Worm (Caenorhabditis elegans): Measurements from ENCODE around the gene C23H3.5.

C23H3.5 gene

DNA sequence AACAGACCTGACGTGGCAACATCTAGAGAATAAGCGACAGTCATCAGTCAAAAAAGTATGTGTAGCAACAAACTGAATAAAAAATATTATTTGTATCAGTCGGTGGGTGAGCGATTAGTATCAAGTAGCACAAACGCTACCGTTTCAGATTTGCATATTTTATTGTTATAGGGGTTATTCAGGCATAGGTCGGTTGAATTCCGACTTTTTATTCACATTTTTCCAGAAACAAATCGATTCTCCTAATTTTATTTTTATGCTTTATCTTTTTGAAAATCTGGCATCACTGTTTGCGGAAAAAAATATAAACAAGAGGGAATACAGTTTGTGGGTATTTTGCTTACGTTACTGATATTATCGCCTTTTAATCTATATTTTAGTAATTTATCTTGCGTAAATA is 35.6 kb upstream of the C23H3.5 start, which contains the start of gene best-4:
best-4 (minus strand) TSS at position 101 of the 400 bp plus-strand sequence.
- TF ChIP-seq unc-120 (tag; optimal IDR thresholded peaks at IDR 0.05; ENCODE audit: poor library complexity, severe bottlenecking), result no peak
- no peak for TF ChIP-seq sem-2 (GFP tag; optimal IDR thresholded peaks at IDR 0.05)
- no peak for TF ChIP-seq unc-39 (tag; optimal IDR thresholded peaks at IDR 0.05)
- TF ChIP-seq nhr-2 (tag; optimal IDR thresholded peaks at IDR 0.05), result no peak
- TF ChIP-seq mab-5 (tag; optimal IDR thresholded peaks at IDR 0.05), result no peak
- no peak for TF ChIP-seq bed-3 (GFP tag; optimal IDR thresholded peaks at IDR 0.05)
- TF ChIP-seq ceh-43 (GFP tag; optimal IDR thresholded peaks at IDR 0.05), result no peak
- no peak for TF ChIP-seq elt-3 (tag; optimal IDR thresholded peaks at IDR 0.05)
- no peak for TF ChIP-seq ham-2 (GFP tag; optimal IDR thresholded peaks at IDR 0.05)
- TF ChIP-seq unc-62 (GFP tag; optimal IDR thresholded peaks at IDR 0.05), result no peak
- no peak for TF ChIP-seq tbx-8 (GFP tag; optimal IDR thresholded peaks at IDR 0.05)
- TF ChIP-seq cnd-1 (tag; optimal IDR thresholded peaks at IDR 0.05), result no peak
- TF ChIP-seq ces-1 (GFP tag; optimal IDR thresholded peaks at IDR 0.05), result no peak
- no peak for TF ChIP-seq elt-1 (tag; optimal IDR thresholded peaks at IDR 0.05; ENCODE audit: borderline replicate concordance, insufficient read depth)

ce11 chrII:12685-13084 is 34.7 kb upstream of the C23H3.5 start, which contains the start of gene best-3:
TSS of gene best-3 (plus strand) at chrII:12985.
- TF ChIP-seq zip-8 (tag; optimal IDR thresholded peaks at IDR 0.05), result no peak
- no peak for TF ChIP-seq lin-13 (tag; optimal IDR thresholded peaks at IDR 0.05)
- no peak for TF ChIP-seq pha-4 (tag; optimal IDR thresholded peaks at IDR 0.05)
- TF ChIP-seq bed-3 (GFP tag; optimal IDR thresholded peaks at IDR 0.05), result no peak
- TF ChIP-seq ham-2 (GFP tag; optimal IDR thresholded peaks at IDR 0.05), result no peak
- no peak for TF ChIP-seq hlh-1 (tag; optimal IDR thresholded peaks at IDR 0.05)
- no peak for TF ChIP-seq sem-2 (GFP tag; optimal IDR thresholded peaks at IDR 0.05)
- TF ChIP-seq nhr-2 (tag; optimal IDR thresholded peaks at IDR 0.05), result no peak
- TF ChIP-seq ztf-11 (tag; optimal IDR thresholded peaks at IDR 0.05), result no peak
- no peak for TF ChIP-seq mep-1 (tag; optimal IDR thresholded peaks at IDR 0.05)
- TF ChIP-seq cnd-1 (tag; optimal IDR thresholded peaks at IDR 0.05), result no peak
- no peak for TF ChIP-seq ces-1 (GFP tag; optimal IDR thresholded peaks at IDR 0.05)
- TF ChIP-seq elt-1 (tag; optimal IDR thresholded peaks at IDR 0.05; ENCODE audit: borderline replicate concordance, insufficient read depth), result no peak

DNA sequence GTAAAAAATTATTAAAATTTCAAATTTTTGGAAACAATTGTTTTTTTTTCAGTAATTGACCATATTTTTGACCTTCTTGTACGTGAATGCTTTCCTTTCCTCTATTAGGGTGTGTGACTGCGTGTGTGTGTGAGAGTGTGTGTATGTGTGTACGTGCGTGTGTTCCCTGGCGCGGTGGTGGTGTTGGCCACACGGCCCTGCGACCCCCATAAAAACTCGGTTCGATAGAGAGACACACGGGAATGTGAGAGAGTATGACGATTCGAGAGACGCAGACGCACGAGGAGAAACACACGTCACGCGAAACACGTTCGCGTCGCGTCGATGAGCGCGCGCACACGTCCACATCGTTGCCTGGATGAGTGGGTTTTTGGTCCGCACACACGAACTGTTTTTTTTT is 28.6 kb upstream of the C23H3.5 start:
- TF ChIP-seq unc-62 (GFP tag; optimal IDR thresholded peaks at IDR 0.05) (no peak), lin-32 (GFP tag; optimal IDR thresholded peaks at IDR 0.05) (no peak), ztf-11 (tag; optimal IDR thresholded peaks at IDR 0.05) (peak; percentile 52), lsy-2 (tag; optimal IDR thresholded peaks at IDR 0.05) (no peak), snpc-4 (tag; optimal IDR thresholded peaks at IDR 0.05) (no peak), unc-120 (tag; optimal IDR thresholded peaks at IDR 0.05; ENCODE audit: poor library complexity, severe bottlenecking) (peak; percentile 69), flh-1 (GFP tag; optimal IDR thresholded peaks at IDR 0.05) (no peak), lin-13 (tag; optimal IDR thresholded peaks at IDR 0.05) (no peak), unc-39 (tag; optimal IDR thresholded peaks at IDR 0.05) (no peak), mep-1 (tag; optimal IDR thresholded peaks at IDR 0.05) (peak; percentile 60), nhr-237 (tag; optimal IDR thresholded peaks at IDR 0.05) (peak; percentile 10), M03D4.4 (tag; optimal IDR thresholded peaks at IDR 0.05) (peak; percentile 59), drap-1 (GFP tag; optimal IDR thresholded peaks at IDR 0.05) (peak; percentile 63), sptf-1 (tag; optimal IDR thresholded peaks at IDR 0.05) (peak; percentile 66), mls-2 (tag; optimal IDR thresholded peaks at IDR 0.05) (peak; percentile 44), pha-4 (tag; optimal IDR thresholded peaks at IDR 0.05) (peak; percentile 45), bed-3 (GFP tag; optimal IDR thresholded peaks at IDR 0.05) (no peak), nhr-12 (tag; optimal IDR thresholded peaks at IDR 0.05) (no peak), ceh-83 (GFP tag; optimal IDR thresholded peaks at IDR 0.05) (no peak), hlh-1 (tag; optimal IDR thresholded peaks at IDR 0.05) (no peak), nhr-28 (tag; optimal IDR thresholded peaks at IDR 0.05) (no peak)

ce11 chrII:19238-19637 is 28.1 kb upstream of the C23H3.5 start, which contains the start of gene gmeb-1:
TSS of gene gmeb-1 (plus strand) at chrII:19538.
- no peak for TF ChIP-seq ceh-39 (tag; optimal IDR thresholded peaks at IDR 0.05)
- no peak for TF ChIP-seq cnd-1 (tag; optimal IDR thresholded peaks at IDR 0.05)
- TF ChIP-seq unc-39 (tag; optimal IDR thresholded peaks at IDR 0.05), result no peak
- TF ChIP-seq nhr-28 (tag; optimal IDR thresholded peaks at IDR 0.05), result no peak
- no peak for TF ChIP-seq sptf-1 (tag; optimal IDR thresholded peaks at IDR 0.05)
- TF ChIP-seq blmp-1 (tag; optimal IDR thresholded peaks at IDR 0.05), result no peak
- TF ChIP-seq sem-2 (GFP tag; optimal IDR thresholded peaks at IDR 0.05), result no peak
- no peak for TF ChIP-seq ceh-43 (GFP tag; optimal IDR thresholded peaks at IDR 0.05)
- no peak for TF ChIP-seq nhr-237 (tag; optimal IDR thresholded peaks at IDR 0.05)
- no peak for TF ChIP-seq ztf-11 (tag; optimal IDR thresholded peaks at IDR 0.05)
- no peak for TF ChIP-seq tbx-8 (GFP tag; optimal IDR thresholded peaks at IDR 0.05)
- TF ChIP-seq elt-1 (tag; optimal IDR thresholded peaks at IDR 0.05; ENCODE audit: borderline replicate concordance, insufficient read depth), result no peak
- no peak for TF ChIP-seq pha-4 (tag; optimal IDR thresholded peaks at IDR 0.05)
- TF ChIP-seq bed-3 (GFP tag; optimal IDR thresholded peaks at IDR 0.05), result no peak
- TF ChIP-seq zip-8 (tag; optimal IDR thresholded peaks at IDR 0.05), result no peak
- no peak for TF ChIP-seq snpc-4 (tag; optimal IDR thresholded peaks at IDR 0.05)
- no peak for TF ChIP-seq unc-120 (tag; optimal IDR thresholded peaks at IDR 0.05; ENCODE audit: poor library complexity, severe bottlenecking)
- TF ChIP-seq unc-62 (GFP tag; optimal IDR thresholded peaks at IDR 0.05), result no peak

Data from whole organism, mixed stage, embryonic.